Fruit fly (Drosophila melanogaster) whole organism, adult: ENCODE results near the gene CG17207.
"Not testable (repeated sequence)": the region's sequence is repeated elsewhere in the genome, so short reads cannot be mapped to it uniquely, and the experiment has no call there.

Experiments
- CG11617 ChIP-seq: fragments of 200-800 bp; sonication (Bioruptor generic); optimal IDR thresholded peaks from 2 replicates; lab custom pipeline; 2017; ENCODE audit warnings: mild to moderate bottlenecking, missing biosample characterization, missing genetic modification reagents, missing genetic modification characterization
- CG12768 ChIP-seq: fragments of 200-800 bp; sonication (Bioruptor generic); optimal IDR thresholded peaks from 2 replicates; lab custom pipeline; 2017; ENCODE audit warnings: missing biosample characterization, missing genetic modification characterization, mild to moderate bottlenecking, moderate library complexity, missing genetic modification reagents
- CG14711 ChIP-seq: fragments of 200-800 bp; sonication (Bioruptor generic); optimal IDR thresholded peaks from 2 replicates; lab custom pipeline; 2018; ENCODE audit warnings: missing biosample characterization, mild to moderate bottlenecking, missing genetic modification characterization, moderate library complexity
- CG1620 ChIP-seq: fragments of 200-800 bp; sonication (Bioruptor generic); optimal IDR thresholded peaks from 2 replicates; lab custom pipeline; 2016; ENCODE audit warnings: missing biosample characterization, missing genetic modification characterization
- CG33017 ChIP-seq: fragments of 200-800 bp; sonication (Bioruptor generic); optimal IDR thresholded peaks from 2 replicates; lab custom pipeline; 2018; ENCODE audit warnings: missing biosample characterization, mild to moderate bottlenecking, missing genetic modification characterization, moderate library complexity
- CG5204 ChIP-seq: fragments of 200-800 bp; sonication (Bioruptor generic); optimal IDR thresholded peaks from 2 replicates; lab custom pipeline; 2016; ENCODE audit warnings: missing biosample characterization, missing genetic modification characterization
- CG7045 ChIP-seq: fragments of 200-800 bp; sonication (Bioruptor generic); optimal IDR thresholded peaks from 2 replicates; lab custom pipeline; 2017; ENCODE audit warnings: missing biosample characterization, mild to moderate bottlenecking, missing genetic modification characterization
- CG7101 ChIP-seq: fragments of 200-800 bp; sonication (Bioruptor generic); optimal IDR thresholded peaks from 2 replicates; lab custom pipeline; 2018; ENCODE audit warnings: missing biosample characterization, mild to moderate bottlenecking, missing genetic modification characterization, moderate library complexity
- Clk ChIP-seq: fragments of 200-800 bp; sonication (Bioruptor generic); optimal IDR thresholded peaks from 2 replicates; lab custom pipeline; 2017; ENCODE audit warnings: missing biosample characterization, missing genetic modification characterization
- Crg-1 ChIP-seq: fragments of 200-800 bp; sonication (Bioruptor generic); optimal IDR thresholded peaks from 2 replicates; lab custom pipeline; 2016; ENCODE audit warnings: missing biosample characterization, missing genetic modification characterization
- Hr96 ChIP-seq: fragments of 200-800 bp; sonication (Bioruptor generic); optimal IDR thresholded peaks from 2 replicates; lab custom pipeline; 2016; ENCODE audit warnings: missing biosample characterization, missing genetic modification characterization
- Mnt ChIP-seq: fragments of 200-800 bp; sonication (Bioruptor generic); optimal IDR thresholded peaks from 2 replicates; lab custom pipeline; 2016; ENCODE audit warnings: missing biosample characterization, mild to moderate bottlenecking, missing genetic modification characterization
- bab1 ChIP-seq: fragments of 200-800 bp; sonication (Bioruptor generic); optimal IDR thresholded peaks from 3 replicates; lab custom pipeline; 2019; ENCODE audit warnings: missing biosample characterization, mild to moderate bottlenecking, missing genetic modification characterization, moderate library complexity
- cic ChIP-seq: fragments of 200-800 bp; sonication (Bioruptor generic); optimal IDR thresholded peaks from 2 replicates; lab custom pipeline; 2017; ENCODE audit warnings: missing biosample characterization, mild to moderate bottlenecking, missing genetic modification characterization, moderate library complexity
- cnc ChIP-seq, 2 experiments: fragments of >200 bp; optimal IDR thresholded peaks; 2 replicates each; lab custom pipeline; 2017
- kay ChIP-seq: fragments of 200-800 bp; sonication (Bioruptor generic); peaks from one replicate; lab custom pipeline; 2016; ENCODE audit warnings: missing biosample characterization, missing genetic modification characterization, borderline replicate concordance
- ovo ChIP-seq: fragments of 200-800 bp; sonication (Bioruptor generic); optimal IDR thresholded peaks from 2 replicates; lab custom pipeline; 2016; ENCODE audit warnings: missing biosample characterization, missing genetic modification characterization
- pad ChIP-seq: fragments of 200-800 bp; sonication (Bioruptor generic); optimal IDR thresholded peaks from 3 replicates; lab custom pipeline; 2017; ENCODE audit warnings: missing biosample characterization, missing genetic modification characterization, mild to moderate bottlenecking, moderate library complexity, missing genetic modification reagents
- tj ChIP-seq: fragments of 200-800 bp; sonication (Bioruptor generic); optimal IDR thresholded peaks from 3 replicates; lab custom pipeline; 2017; ENCODE audit warnings: missing biosample characterization, mild to moderate bottlenecking, missing genetic modification characterization, moderate library complexity
- toe ChIP-seq: fragments of 200-800 bp; sonication (Bioruptor generic); optimal IDR thresholded peaks from 2 replicates; lab custom pipeline; 2016; ENCODE audit warnings: missing biosample characterization, missing genetic modification characterization

Gene CG17207

DNA sequence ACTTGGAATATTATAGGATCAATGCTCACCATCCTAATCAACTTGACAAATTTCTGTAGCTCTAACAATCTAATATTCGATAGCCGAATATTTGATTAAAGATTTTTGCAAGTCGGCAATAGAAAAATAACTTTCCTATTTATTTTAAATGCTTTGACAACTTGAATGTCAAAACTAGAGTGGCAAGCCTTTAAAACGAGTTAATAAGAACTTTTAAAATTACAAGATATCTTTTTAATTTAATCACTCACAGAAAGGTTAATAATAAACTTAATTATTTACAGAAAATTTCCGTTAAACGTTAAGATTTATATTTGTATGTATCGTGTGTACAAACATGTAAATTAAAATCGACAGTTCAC, at the start of gene CG17207, which contains the start of gene CG46427:
CG17207 (minus strand) TSS at position 101 of the 362 bp plus-strand sequence.
CG46427 (minus strand) TSS at position 101 of the 362 bp plus-strand sequence.
- TF ChIP-seq CG7045 (GFP tag; lab: Kevin White, UChicago), result no peak
- no peak for TF ChIP-seq ovo
- TF ChIP-seq Mnt (GFP tag; lab: Kevin White, UChicago), result no peak
- no peak for TF ChIP-seq Clk
- no peak for TF ChIP-seq bab1
- TF ChIP-seq CG7101 (tag; lab: Kevin White, UChicago), result no peak
- no peak for TF ChIP-seq toe (GFP tag; lab: Kevin White, UChicago)
- no peak for TF ChIP-seq kay (GFP tag; lab: Kevin White, UChicago)
- TF ChIP-seq Crg-1 (GFP tag; lab: Kevin White, UChicago), result no peak

- TF ChIP-seq CG7101 (tag; lab: Kevin White, UChicago); Crg-1 (GFP tag; lab: Kevin White, UChicago); CG14711: not testable (repeated sequence)
Observed at dm6 chr3R:12467675-12468074, 28.7 kb upstream of the CG17207 start, which contains the start of gene Hsp70Ba. Gene Hsp70Ba (minus strand): TSS chr3R:12467776.

- TF ChIP-seq CG1620 (GFP tag; lab: Kevin White, UChicago); Hr96; CG12768: not testable (repeated sequence)
Observed at dm6 chr3R:12465198-12465597, 26.3 kb upstream of the CG17207 start, which contains the start of gene CG5608. Gene CG5608 (minus strand): TSS chr3R:12465298.

DNA sequence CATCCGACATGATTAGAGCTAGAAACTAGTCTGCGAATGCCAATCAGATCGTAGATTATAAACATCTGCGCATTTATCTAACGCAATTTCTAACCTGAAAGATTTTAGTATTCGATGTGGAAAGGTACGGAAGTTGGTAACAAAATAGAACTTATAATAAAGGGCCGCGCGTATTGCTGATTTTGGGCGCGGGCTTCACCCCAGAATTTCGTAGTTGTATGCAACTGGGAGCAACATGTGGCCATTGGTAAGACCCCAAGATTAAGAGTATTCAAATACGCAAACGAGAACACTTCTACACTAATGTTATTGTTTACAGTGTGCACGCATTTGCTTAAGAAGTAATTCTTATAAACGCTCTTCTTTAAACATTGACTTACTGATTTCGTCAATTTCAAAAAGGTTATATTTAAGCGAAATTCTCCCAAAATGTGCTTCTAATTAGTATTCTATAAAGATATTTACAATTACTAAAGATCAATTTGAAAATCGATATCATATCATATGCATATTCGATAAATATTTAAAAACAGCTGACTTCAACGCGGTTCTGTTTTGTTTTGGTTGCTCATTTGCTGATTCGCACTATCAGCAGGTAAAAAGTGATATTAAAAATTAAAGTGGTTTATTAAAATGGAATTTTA, 21.1 kb upstream of the CG17207 start, which contains the start of the genes CG5961 and Polr3C:
CG5961 (minus strand) TSS at position 416 of the 644 bp plus-strand sequence.
Polr3C (plus strand) TSS at position 536 of the 644 bp plus-strand sequence.
- TF ChIP-seq pad (GFP tag; lab: Kevin White, UChicago), result no peak
- TF ChIP-seq cic (GFP tag; lab: Kevin White, UChicago), result peak; percentile 39
- no peak for TF ChIP-seq CG11617 (GFP tag; lab: Kevin White, UChicago)
- peak; percentile 16 for TF ChIP-seq CG7101 (tag; lab: Kevin White, UChicago)
- no peak for TF ChIP-seq CG7045 (GFP tag; lab: Kevin White, UChicago)
- no peak for TF ChIP-seq ovo
- no peak for TF ChIP-seq kay (GFP tag; lab: Kevin White, UChicago)
- no peak for TF ChIP-seq Clk
- TF ChIP-seq Crg-1 (GFP tag; lab: Kevin White, UChicago), result no peak
- no peak for TF ChIP-seq CG5204
- no peak for TF ChIP-seq CG33017 (tag; lab: Kevin White, UChicago)
- TF ChIP-seq bab1, result peak; percentile 49
- TF ChIP-seq CG12768, result no peak
- TF ChIP-seq cnc (optimal IDR thresholded peaks at IDR 0.05; lab: Kevin White, UChicago), result no peak
- TF ChIP-seq Mnt (GFP tag; lab: Kevin White, UChicago), result peak; percentile 82
- peak; percentile 85 for TF ChIP-seq tj (GFP tag; lab: Kevin White, UChicago)
- TF ChIP-seq CG1620 (GFP tag; lab: Kevin White, UChicago), result no peak
- TF ChIP-seq CG14711, result no peak
- no peak for TF ChIP-seq toe (GFP tag; lab: Kevin White, UChicago)
- TF ChIP-seq Hr96, result no peak

DNA sequence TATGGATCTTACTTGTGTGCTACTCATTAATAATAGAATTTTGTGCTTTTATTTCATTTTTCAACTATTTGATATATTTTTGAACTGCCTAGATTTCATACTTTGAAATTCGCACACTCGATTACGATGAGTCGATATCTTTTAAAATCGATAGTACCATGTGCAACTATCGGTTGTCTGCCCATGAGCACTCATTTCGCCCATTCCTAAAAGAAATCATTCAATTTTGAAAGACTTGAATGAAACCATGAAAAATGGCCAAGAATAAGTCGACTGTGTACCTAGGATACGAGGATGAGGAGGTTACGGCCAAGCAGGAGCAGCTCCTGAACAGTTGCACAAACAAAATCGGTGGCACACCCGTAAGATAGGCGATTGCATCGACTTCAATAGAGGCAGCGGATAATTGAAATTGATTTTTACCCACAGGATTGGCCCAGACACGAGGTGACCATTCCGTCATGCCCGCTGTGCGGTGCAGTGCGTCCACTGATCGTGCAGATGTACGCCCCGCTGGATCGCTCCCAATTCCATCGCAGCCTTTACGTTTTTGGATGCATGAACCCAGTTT, 17.5 kb upstream of the CG17207 start, which contains the start of gene trus:
trus (plus strand) TSS at position 204 of the 571 bp plus-strand sequence.
- TF ChIP-seq bab1, result peak; percentile 64
- peak; percentile 10 for TF ChIP-seq CG7101 (tag; lab: Kevin White, UChicago)
- TF ChIP-seq Mnt (GFP tag; lab: Kevin White, UChicago), result peak; percentile 84
- no peak for TF ChIP-seq Crg-1 (GFP tag; lab: Kevin White, UChicago)
- no peak for TF ChIP-seq kay (GFP tag; lab: Kevin White, UChicago)

dm6 chr3R:12454492-12454891, 15.6 kb upstream of the CG17207 start:
- TF ChIP-seq CG33017 (tag; lab: Kevin White, UChicago) (no peak), toe (GFP tag; lab: Kevin White, UChicago) (no peak), bab1 (no peak), kay (GFP tag; lab: Kevin White, UChicago) (no peak), Crg-1 (GFP tag; lab: Kevin White, UChicago) (no peak), tj (GFP tag; lab: Kevin White, UChicago) (no peak), CG5204 (no peak), cic (GFP tag; lab: Kevin White, UChicago) (no peak), Clk (no peak), Mnt (GFP tag; lab: Kevin White, UChicago) (no peak), pad (GFP tag; lab: Kevin White, UChicago) (no peak), CG11617 (GFP tag; lab: Kevin White, UChicago) (no peak)
